Worm (Caenorhabditis elegans) whole organism, L2 larva: Measurements from ENCODE around the gene R13H4.5.

Source experiments
- ZK546.5 ChIP-seq: sonication (generic microtip); optimal IDR thresholded peaks from 2 replicates; lab custom pipeline; 2017; ENCODE audit warnings: missing biosample characterization, missing genetic modification characterization
- aly-2 ChIP-seq: fragments of 150-350 bp; optimal IDR thresholded peaks from 2 replicates; lab custom pipeline; 2014; ENCODE audit warnings: missing biosample characterization, missing genetic modification characterization
- ceh-16 ChIP-seq: fragments of 150-350 bp; optimal IDR thresholded peaks from 2 replicates; lab custom pipeline; 2014; ENCODE audit warnings: missing biosample characterization, missing genetic modification characterization
- elt-3 ChIP-seq: sonication (generic microtip); optimal IDR thresholded peaks from 2 replicates; lab custom pipeline; 2017; ENCODE audit warnings: missing biosample characterization, missing genetic modification characterization
- nhr-12 ChIP-seq: fragments of 150-350 bp; optimal IDR thresholded peaks from 2 replicates; lab custom pipeline; 2014; ENCODE audit warnings: missing biosample characterization, missing genetic modification characterization
- nhr-77 ChIP-seq: fragments of 150-350 bp; optimal IDR thresholded peaks from 2 replicates; lab custom pipeline; 2014; ENCODE audit warnings: missing biosample characterization, missing genetic modification characterization

ce11 chrV:11849408-11849807 is 11.1 kb upstream of the R13H4.5 start:
- TF ChIP-seq ZK546.5 (tag; lab: Kevin White, UChicago): no peak
- no peak for TF ChIP-seq nhr-77 (tag; lab: Kevin White, UChicago)
- no peak for TF ChIP-seq elt-3
- no peak for TF ChIP-seq nhr-12
- TF ChIP-seq ceh-16 (tag; lab: Kevin White, UChicago): no peak
- no peak for TF ChIP-seq aly-2 (tag; lab: Kevin White, UChicago)
